Worm (Caenorhabditis elegans): ENCODE results near the gene pho-14.

- TF ChIP-seq nhr-6 (tag; optimal IDR thresholded peaks at IDR 0.05) (no peak), ceh-82 (tag; optimal IDR thresholded peaks at IDR 0.05) (no peak), mdl-1 (tag; optimal IDR thresholded peaks at IDR 0.05) (no peak)
Observed at ce11 chrII:1130241-1130640, 29.6 kb upstream of the pho-14 start.
